Fruit fly (Drosophila melanogaster) whole organism, embryonic: ENCODE results near the gene CG5096.
A peak's percentile ranks its signal among the peaks of the same experiment; 100 is the strongest.

Source experiments
- Bgb ChIP-seq: fragments of 200-800 bp; sonication (Bioruptor generic); IDR thresholded peaks from 2 replicates; pipeline ENCODE4 v1.3.6; 2022; ENCODE audit warnings: missing biosample characterization, missing genetic modification characterization; ENCODE audit not compliant: partially characterized antibody
- CG10565 ChIP-seq: fragments of 200-800 bp; sonication (Bioruptor generic); optimal IDR thresholded peaks from 3 replicates; lab custom pipeline; 2016; ENCODE audit warnings: missing biosample characterization, mild to moderate bottlenecking, missing genetic modification characterization
- CG11085 ChIP-seq: fragments of 200-800 bp; sonication (Bioruptor generic); IDR thresholded peaks from 2 replicates; pipeline ENCODE4 v1.3.6; 2022; ENCODE audit warnings: missing biosample characterization, missing genetic modification characterization
- CG11093 ChIP-seq: fragments of 200-800 bp; sonication (Bioruptor generic); IDR thresholded peaks from 3 replicates; pipeline ENCODE4 v1.3.6; 2022; ENCODE audit warnings: missing biosample characterization, missing genetic modification characterization
- CG11456 ChIP-seq: fragments of 200-800 bp; sonication (Bioruptor generic); IDR thresholded peaks from 3 replicates; pipeline ENCODE4 v1.3.6; 2022; ENCODE audit warnings: missing biosample characterization, missing genetic modification characterization
- CG13123 ChIP-seq: fragments of 200-800 bp; sonication (Bioruptor generic); optimal IDR thresholded peaks from 2 replicates; lab custom pipeline; 2016; ENCODE audit warnings: missing biosample characterization, missing genetic modification characterization
- CG13624 ChIP-seq: fragments of 200-800 bp; sonication (Bioruptor generic); optimal IDR thresholded peaks from 2 replicates; lab custom pipeline; 2016; ENCODE audit warnings: missing biosample characterization, missing genetic modification characterization
- CG14050 ChIP-seq: fragments of 200-800 bp; sonication (Bioruptor generic); IDR thresholded peaks from 3 replicates; pipeline ENCODE4 v1.3.6; 2022; ENCODE audit warnings: missing biosample characterization, missing genetic modification characterization
- CG15269 ChIP-seq: fragments of 200-800 bp; sonication (Bioruptor generic); optimal IDR thresholded peaks from 2 replicates; lab custom pipeline; 2018; ENCODE audit warnings: missing biosample characterization, mild to moderate bottlenecking, missing genetic modification characterization, moderate library complexity
- CG15601 ChIP-seq: fragments of 200-800 bp; sonication (Bioruptor generic); optimal IDR thresholded peaks from 3 replicates; lab custom pipeline; 2019; ENCODE audit warnings: missing biosample characterization, mild to moderate bottlenecking, missing genetic modification characterization, moderate library complexity
- CG1602 ChIP-seq: fragments of 200-800 bp; sonication (Bioruptor generic); optimal IDR thresholded peaks from 3 replicates; lab custom pipeline; 2016; ENCODE audit warnings: missing biosample characterization, missing genetic modification characterization
- CG1603 ChIP-seq: fragments of 200-800 bp; sonication (Bioruptor generic); optimal IDR thresholded peaks from 2 replicates; lab custom pipeline; 2019; ENCODE audit warnings: missing biosample characterization, mild to moderate bottlenecking, missing genetic modification characterization, moderate library complexity
- CG1792 ChIP-seq: fragments of 200-800 bp; sonication (Bioruptor generic); optimal IDR thresholded peaks from 2 replicates; lab custom pipeline; 2016; ENCODE audit warnings: missing biosample characterization, missing genetic modification characterization
- CG2199 ChIP-seq: fragments of 200-800 bp; sonication (Bioruptor generic); IDR thresholded peaks from 3 replicates; pipeline ENCODE4 v1.3.6; 2022; ENCODE audit warnings: missing biosample characterization, missing genetic modification characterization
- CG30020 ChIP-seq: fragments of 200-800 bp; optimal IDR thresholded peaks from 2 replicates; lab custom pipeline; 2019; ENCODE audit warnings: missing biosample characterization, mild to moderate bottlenecking, missing genetic modification characterization, moderate library complexity
- CG31388 ChIP-seq: fragments of 200-800 bp; sonication (Bioruptor generic); optimal IDR thresholded peaks from 2 replicates; lab custom pipeline; 2016; ENCODE audit warnings: missing biosample characterization, missing genetic modification characterization
- CG3847 ChIP-seq: fragments of 200-800 bp; sonication (Bioruptor generic); IDR thresholded peaks from 2 replicates; pipeline ENCODE4 v1.3.6; 2022; ENCODE audit warnings: missing biosample characterization, missing genetic modification characterization
- CG4360 ChIP-seq: fragments of 200-800 bp; sonication (Bioruptor generic); IDR thresholded peaks from 2 replicates; pipeline ENCODE4 v1.3.6; 2022; ENCODE audit warnings: missing biosample characterization, missing genetic modification characterization
- CG4404 ChIP-seq: fragments of 200-800 bp; sonication (Bioruptor generic); IDR thresholded peaks from 2 replicates; pipeline ENCODE4 v1.3.6; 2022; ENCODE audit warnings: missing biosample characterization, missing genetic modification characterization
- CG7271 ChIP-seq: fragments of 200-800 bp; sonication (Bioruptor generic); optimal IDR thresholded peaks from 2 replicates; lab custom pipeline; 2018; ENCODE audit warnings: missing biosample characterization, mild to moderate bottlenecking, missing genetic modification characterization, moderate library complexity
- CG8290 ChIP-seq, 3 experiments: fragments of 200-800 bp; sonication (Bioruptor generic); optimal IDR thresholded peaks; 2 replicates each; lab custom pipeline; 2016 to 2019; ENCODE audit warnings: missing biosample characterization in 3 of 3, missing genetic modification characterization in 3 of 3, mild to moderate bottlenecking in 2 of 3, moderate library complexity in 1 of 3
- CG8478 ChIP-seq: fragments of >200 bp; optimal IDR thresholded peaks from 2 replicates; lab custom pipeline; 2018
- CoRest ChIP-seq: fragments of 200-800 bp; sonication (Bioruptor generic); optimal IDR thresholded peaks from 3 replicates; lab custom pipeline; 2018; ENCODE audit warnings: missing biosample characterization, mild to moderate bottlenecking, missing genetic modification characterization, moderate library complexity
- HHEX ChIP-seq: fragments of 200-800 bp; sonication (Bioruptor generic); optimal IDR thresholded peaks from 3 replicates; lab custom pipeline; 2017; ENCODE audit warnings: missing biosample characterization, mild to moderate bottlenecking, missing genetic modification characterization, missing genetic modification reagents
- Nf-YC ChIP-seq: fragments of 200-800 bp; optimal IDR thresholded peaks from 3 replicates; lab custom pipeline; 2019; ENCODE audit warnings: missing biosample characterization, mild to moderate bottlenecking, missing genetic modification characterization, moderate library complexity
- Opbp ChIP-seq: fragments of 200-800 bp; sonication (Bioruptor generic); IDR thresholded peaks from 3 replicates; pipeline ENCODE4 v1.3.6; 2022; ENCODE audit warnings: missing biosample characterization, missing genetic modification characterization; ENCODE audit not compliant: partially characterized antibody
- Sin3A ChIP-seq: fragments of >200 bp; optimal IDR thresholded peaks from 2 replicates; lab custom pipeline; 2018
- ash1 ChIP-seq: fragments of 200-800 bp; sonication (Bioruptor generic); optimal IDR thresholded peaks from 2 replicates; lab custom pipeline; 2018; ENCODE audit warnings: missing biosample characterization, mild to moderate bottlenecking, missing genetic modification characterization
- bbx ChIP-seq: fragments of 200-800 bp; sonication (Bioruptor generic); IDR thresholded peaks from 2 replicates; pipeline ENCODE4 v1.3.6; 2022; ENCODE audit warnings: missing biosample characterization, missing genetic modification characterization; ENCODE audit not compliant: partially characterized antibody
- bsh ChIP-seq, 2 experiments: fragments of 200-800 bp; sonication (Bioruptor generic); optimal IDR thresholded peaks; 2 replicates each; lab custom pipeline; 2017 to 2018; ENCODE audit warnings: mild to moderate bottlenecking in 2 of 2, missing biosample characterization in 2 of 2, missing genetic modification characterization in 2 of 2, moderate library complexity in 1 of 2
- crp ChIP-seq, 2 experiments: fragments of 200-800 bp; sonication (Bioruptor generic); optimal IDR thresholded peaks; 2 replicates in 1 of 2; 3 replicates in 1 of 2; lab custom pipeline; 2017; ENCODE audit warnings: missing biosample characterization in 2 of 2, missing genetic modification characterization in 2 of 2, mild to moderate bottlenecking in 1 of 2, moderate library complexity in 1 of 2
- cwo ChIP-seq: fragments of 200-800 bp; sonication (Bioruptor generic); optimal IDR thresholded peaks from 3 replicates; lab custom pipeline; 2017; ENCODE audit warnings: missing biosample characterization, missing genetic modification characterization, mild to moderate bottlenecking, moderate library complexity, missing genetic modification reagents
- da ChIP-seq: fragments of 200-800 bp; sonication (Bioruptor generic); optimal IDR thresholded peaks from 2 replicates; lab custom pipeline; 2016; ENCODE audit warnings: missing biosample characterization, missing genetic modification characterization
- dysf ChIP-seq: fragments of 200-800 bp; sonication (Bioruptor generic); IDR thresholded peaks from 3 replicates; pipeline ENCODE4 v1.3.6; 2022; ENCODE audit warnings: missing biosample characterization, missing genetic modification characterization
- eve ChIP-seq, 2 experiments: fragments of >200 bp; optimal IDR thresholded peaks; 2 replicates each; lab custom pipeline; 2017; ENCODE audit warnings: missing biosample characterization in 2 of 2, missing genetic modification characterization in 2 of 2
- gfzf ChIP-seq: fragments of 200-800 bp; sonication (Bioruptor generic); optimal IDR thresholded peaks from 2 replicates; lab custom pipeline; 2016; ENCODE audit warnings: missing biosample characterization, mild to moderate bottlenecking, missing genetic modification characterization, moderate library complexity
- inv ChIP-seq: fragments of 200-800 bp; sonication (Bioruptor generic); IDR thresholded peaks from 2 replicates; pipeline ENCODE4 v1.3.6; 2022; ENCODE audit warnings: missing biosample characterization, missing genetic modification characterization; ENCODE audit not compliant: partially characterized antibody
- kni ChIP-seq: fragments of 200-800 bp; sonication (Bioruptor generic); optimal IDR thresholded peaks from 3 replicates; lab custom pipeline; 2017; ENCODE audit warnings: mild to moderate bottlenecking, missing biosample characterization, missing genetic modification reagents, missing genetic modification characterization
- maf-S ChIP-seq: fragments of 200-800 bp; sonication (Bioruptor generic); optimal IDR thresholded peaks from 2 replicates; lab custom pipeline; 2016; ENCODE audit warnings: missing biosample characterization, missing genetic modification characterization
- prd ChIP-seq, 3 experiments: fragments of >200 bp in 2 of 3; fragments of 200-800 bp in 1 of 3; sonication (Bioruptor generic) in 1 of 3; optimal IDR thresholded peaks in 2 of 3; IDR thresholded peaks in 1 of 3; 2 replicates in 2 of 3; 3 replicates in 1 of 3; pipeline versions ENCODE4 v1.3.6 to Lab custom; 2017 to 2022; ENCODE audit warnings: missing biosample characterization in 1 of 3, missing genetic modification characterization in 1 of 3
- pzg ChIP-seq: fragments of 200-800 bp; sonication (Bioruptor generic); optimal IDR thresholded peaks from 3 replicates; lab custom pipeline; 2018; ENCODE audit warnings: missing biosample characterization, mild to moderate bottlenecking, missing genetic modification characterization, moderate library complexity
- ranshi ChIP-seq: fragments of 200-800 bp; sonication (Bioruptor generic); IDR thresholded peaks from 2 replicates; pipeline ENCODE4 v1.3.6; 2022; ENCODE audit warnings: missing biosample characterization, missing genetic modification characterization
- shn ChIP-seq: fragments of 200-800 bp; sonication (Bioruptor generic); optimal IDR thresholded peaks from 3 replicates; lab custom pipeline; 2016; ENCODE audit warnings: missing biosample characterization, missing genetic modification characterization
- sqz ChIP-seq: fragments of 200-800 bp; sonication (Bioruptor generic); optimal IDR thresholded peaks from 3 replicates; lab custom pipeline; 2018; ENCODE audit warnings: missing biosample characterization, mild to moderate bottlenecking, missing genetic modification characterization
- ssp ChIP-seq: fragments of 200-800 bp; sonication (Bioruptor generic); IDR thresholded peaks from 2 replicates; pipeline ENCODE4 v1.3.6; 2022; ENCODE audit warnings: missing biosample characterization, missing genetic modification characterization
- tap ChIP-seq: fragments of 200-800 bp; optimal IDR thresholded peaks from 3 replicates; lab custom pipeline; 2019; ENCODE audit warnings: missing biosample characterization, mild to moderate bottlenecking, missing genetic modification characterization, moderate library complexity
- yki ChIP-seq: fragments of >200 bp; optimal IDR thresholded peaks from 3 replicates; lab custom pipeline; 2018
- zfh1 ChIP-seq: fragments of 200-800 bp; sonication (Bioruptor generic); IDR thresholded peaks from 3 replicates; pipeline ENCODE4 v1.3.6; 2022; ENCODE audit warnings: missing biosample characterization, missing genetic modification characterization

CG5096 gene

dm6 chr2L:10405008-10405654 is 23.1 kb downstream of the CG5096 start, which contains the start of the genes CG17768, LSm-4 and Ir31a (continued):
- TF ChIP-seq CG13624 (GFP tag; lab: Kevin White, UChicago) (no peak), CG11456 (GFP tag; lab: Robert Waterston, UW) (no peak), CG3847 (GFP tag; lab: Robert Waterston, UW) (no peak), dysf (GFP tag; lab: Robert Waterston, UW) (no peak), CG15269 (tag; lab: Kevin White, UChicago) (no peak), CG13123 (no peak), bsh (GFP tag; optimal IDR thresholded peaks at IDR 0.05; lab: Kevin White, UChicago) (no peak), sqz (no peak), CG31388 (GFP tag; lab: Kevin White, UChicago) (no peak), Opbp (GFP tag; lab: Robert Waterston, UW) (peak; percentile 60; the same call in 2 of the 3 replicates), CG30020 (tag; lab: Kevin White, UChicago) (peak; percentile 91), HHEX (no peak), CG1792 (no peak), CG1603 (no peak), Sin3A (no peak), crp (GFP tag; optimal IDR thresholded peaks at IDR 0.05; lab: Kevin White, UChicago) (no peak), CG11085 (GFP tag; lab: Robert Waterston, UW) (no peak), kni (GFP tag; lab: Kevin White, UChicago) (no peak)
- TF ChIP-seq, all 482 proteins: peak for 46

dm6 chr2L:10408122-10408576 is 26.1 kb downstream of the CG5096 start, which contains the start of the genes Ip259 and RpS27A:
Gene Ip259 (plus strand): TSS chr2L:10408352.
Gene RpS27A (plus strand): TSS chr2L:10408352.
- no peak for TF ChIP-seq CG2199
- no peak for TF ChIP-seq ash1 (GFP tag; lab: Kevin White, UChicago)
- TF ChIP-seq Bgb (GFP tag; lab: Robert Waterston, UW): peak; percentile 16; the same call in 1 of the 2 replicates
- peak; percentile 66 for TF ChIP-seq tap (tag; lab: Kevin White, UChicago)
- peak; percentile 82 for TF ChIP-seq CG7271
- TF ChIP-seq da (GFP tag; lab: Kevin White, UChicago): peak; percentile 95
- TF ChIP-seq yki: no peak
- peak; percentile 73 for TF ChIP-seq pzg (GFP tag; lab: Kevin White, UChicago)
- no peak for TF ChIP-seq CG8478 (lab: Kevin White, UChicago)
- TF ChIP-seq zfh1 (GFP tag; lab: Robert Waterston, UW): peak; percentile 90
- TF ChIP-seq CG11093 (GFP tag; lab: Robert Waterston, UW): no peak
- peak; percentile 57 for TF ChIP-seq maf-S (GFP tag; lab: Kevin White, UChicago)
- TF ChIP-seq ssp (GFP tag; lab: Robert Waterston, UW): peak; percentile 96
- TF ChIP-seq CoRest (tag; lab: Kevin White, UChicago): peak; percentile 65
- peak; percentile 2 for TF ChIP-seq gfzf (GFP tag; lab: Kevin White, UChicago)
- no peak; the same call in 1 of the 2 replicates for TF ChIP-seq ranshi (GFP tag; lab: Robert Waterston, UW)
- no peak for TF ChIP-seq CG10565 (GFP tag; lab: Kevin White, UChicago)
- peak; percentile 71 for TF ChIP-seq CG14050 (GFP tag; lab: Robert Waterston, UW)
- TF ChIP-seq Nf-YC: peak; percentile 56
- no peak for TF ChIP-seq cwo (GFP tag; lab: Kevin White, UChicago)
- peak; percentile 100 for TF ChIP-seq CG1603
- no peak; the same call in 1 of the 3 replicates for TF ChIP-seq CG11456 (GFP tag; lab: Robert Waterston, UW)
- TF ChIP-seq bbx (GFP tag; lab: Robert Waterston, UW): peak; percentile 34; the same call in 1 of the 2 replicates
- 0 out of 2 replicates have a peak, but pooled peaks have one; percentile 40 for TF ChIP-seq CG4360 (GFP tag; lab: Robert Waterston, UW)
- peak in 1 of 2 experiments; percentile 77 for TF ChIP-seq eve (GFP tag; optimal IDR thresholded peaks at IDR 0.05; lab: Kevin White, UChicago)
- TF ChIP-seq prd (optimal IDR thresholded peaks at IDR 0.05; lab: Kevin White, UChicago): no peak
- peak; percentile 62; the same call in 2 of the 3 replicates for TF ChIP-seq prd (GFP tag; IDR thresholded peaks at IDR 0.05; lab: Robert Waterston, UW)
- no peak for TF ChIP-seq inv (GFP tag; lab: Robert Waterston, UW)
- TF ChIP-seq CG8290 (GFP tag; optimal IDR thresholded peaks at IDR 0.05; lab: Kevin White, UChicago): peak; percentile 74
- TF ChIP-seq CG8290 (tag; optimal IDR thresholded peaks at IDR 0.05; lab: Kevin White, UChicago): peak in 1 of 2 experiments; percentile 63
- TF ChIP-seq CG4404 (GFP tag; lab: Robert Waterston, UW): no peak
- TF ChIP-seq CG1602 (GFP tag; lab: Kevin White, UChicago): peak; percentile 24
- peak; percentile 70 for TF ChIP-seq shn (GFP tag; lab: Kevin White, UChicago)
- peak; percentile 55 for TF ChIP-seq CG15601
